Fruit fly (Drosophila melanogaster): ENCODE results near the gene Nt5a.

Nt5a gene

dm6 chr3L:1295693-1296092 lies 11.5 kb downstream of the Nt5a start, which contains the start of gene Rabex-5 (continued):
- no peak for TF ChIP-seq CG9609 (GFP tag; optimal IDR thresholded peaks at IDR 0.05)
- peak; percentile 10 for TF ChIP-seq Dek (tag; optimal IDR thresholded peaks at IDR 0.05)
- TF ChIP-seq ftz-f1 (GFP tag; optimal IDR thresholded peaks at IDR 0.05), result peak; percentile 0
- no peak for TF ChIP-seq dysf (GFP tag; IDR thresholded peaks at IDR 0.05)
- TF ChIP-seq pho (GFP tag; optimal IDR thresholded peaks at IDR 0.05), result peak; percentile 33
- TF ChIP-seq Lpt (GFP tag; optimal IDR thresholded peaks at IDR 0.05), result no peak
- TF ChIP-seq gt (GFP tag; IDR thresholded peaks at IDR 0.05), result no peak
- TF ChIP-seq CG31388 (GFP tag; optimal IDR thresholded peaks at IDR 0.05), result no peak
- TF ChIP-seq CG10209 (GFP tag; optimal IDR thresholded peaks at IDR 0.05), result peak; percentile 2
- TF ChIP-seq Xbp1 (GFP tag; optimal IDR thresholded peaks at IDR 0.05), result peak; percentile 62
- no peak for TF ChIP-seq Asciz (GFP tag; optimal IDR thresholded peaks at IDR 0.05)
- TF ChIP-seq run (tag; optimal IDR thresholded peaks at IDR 0.05), result no peak
- TF ChIP-seq CG18262 (tag; optimal IDR thresholded peaks at IDR 0.05), result peak; percentile 19
- TF ChIP-seq CG7556 (GFP tag; optimal IDR thresholded peaks at IDR 0.05), result no peak
- no peak for TF ChIP-seq Atf-2 (GFP tag; optimal IDR thresholded peaks at IDR 0.05)
- peak; percentile 43 for TF ChIP-seq CG12391 (tag; optimal IDR thresholded peaks at IDR 0.05)
- TF ChIP-seq CG10366 (GFP tag; IDR thresholded peaks at IDR 0.05), result peak; percentile 22; the same call in 1 of the 2 replicates
- TF ChIP-seq CG17385 (GFP tag; optimal IDR thresholded peaks at IDR 0.05), result no peak
- no peak; the same call in 1 of the 2 replicates for TF ChIP-seq H2.0 (GFP tag; IDR thresholded peaks at IDR 0.05)
- peak; percentile 25 for TF ChIP-seq CG18764 (GFP tag; optimal IDR thresholded peaks at IDR 0.05)
- TF ChIP-seq HLH54F (GFP tag; optimal IDR thresholded peaks at IDR 0.05), result peak; percentile 16
- no peak for TF ChIP-seq CG30020 (tag; optimal IDR thresholded peaks at IDR 0.05)
- no peak for TF ChIP-seq CG7271 (tag; optimal IDR thresholded peaks at IDR 0.05)
- 0 out of 3 replicates have a peak, but pooled peaks have one; percentile 18 for TF ChIP-seq H15 (GFP tag; IDR thresholded peaks at IDR 0.05)
- peak; percentile 41 for TF ChIP-seq CG30403 (GFP tag; optimal IDR thresholded peaks at IDR 0.05)
- no peak for TF ChIP-seq Optix (GFP tag; IDR thresholded peaks at IDR 0.05)
- no peak for TF ChIP-seq ab (GFP tag; optimal IDR thresholded peaks at IDR 0.05)
- no peak for TF ChIP-seq CG43689 (GFP tag; IDR thresholded peaks at IDR 0.05)
- TF ChIP-seq NC2β (GFP tag; optimal IDR thresholded peaks at IDR 0.05), result peak; percentile 50
- peak; percentile 52 for TF ChIP-seq nerfin-1 (tag; optimal IDR thresholded peaks at IDR 0.05)
- peak; percentile 97 for TF ChIP-seq MBD-R2 (GFP tag; IDR thresholded peaks at IDR 0.05)
- TF ChIP-seq pnt (GFP tag; optimal IDR thresholded peaks at IDR 0.05), result no peak
- peak; percentile 86 for TF ChIP-seq Scr (GFP tag; IDR thresholded peaks at IDR 0.05; ENCODE audit: partially characterized antibody)
- no peak for TF ChIP-seq sima (GFP tag; optimal IDR thresholded peaks at IDR 0.05)
- peak; percentile 90 for TF ChIP-seq CG6791 (GFP tag; IDR thresholded peaks at IDR 0.05; ENCODE audit: partially characterized antibody)
- TF ChIP-seq br (optimal IDR thresholded peaks at IDR 0.05), result no peak
- no peak for TF ChIP-seq emc (GFP tag; optimal IDR thresholded peaks at IDR 0.05)
- TF ChIP-seq crc (GFP tag; optimal IDR thresholded peaks at IDR 0.05), result no peak
- TF ChIP-seq CG4282 (GFP tag; optimal IDR thresholded peaks at IDR 0.05), result peak; percentile 20
- TF ChIP-seq tin (GFP tag; optimal IDR thresholded peaks at IDR 0.05), result peak; percentile 48
- TF ChIP-seq sim (GFP tag; IDR thresholded peaks at IDR 0.05), result no peak
- TF ChIP-seq crp (GFP tag; optimal IDR thresholded peaks at IDR 0.05), result no peak
- TF ChIP-seq E2f1 (GFP tag; IDR thresholded peaks at IDR 0.05), result no peak
- TF ChIP-seq usp (GFP tag; optimal IDR thresholded peaks at IDR 0.05), result no peak
- TF ChIP-seq CG13287 (GFP tag; IDR thresholded peaks at IDR 0.05; ENCODE audit: partially characterized antibody), result peak; percentile 87
- peak; percentile 85 for TF ChIP-seq CG4617 (GFP tag; optimal IDR thresholded peaks at IDR 0.05; ENCODE audit: borderline replicate concordance)
- TF ChIP-seq CG31441 (GFP tag; IDR thresholded peaks at IDR 0.05), result no peak
